Worm (Caenorhabditis elegans): ENCODE results near the gene dpf-5.

DNA sequence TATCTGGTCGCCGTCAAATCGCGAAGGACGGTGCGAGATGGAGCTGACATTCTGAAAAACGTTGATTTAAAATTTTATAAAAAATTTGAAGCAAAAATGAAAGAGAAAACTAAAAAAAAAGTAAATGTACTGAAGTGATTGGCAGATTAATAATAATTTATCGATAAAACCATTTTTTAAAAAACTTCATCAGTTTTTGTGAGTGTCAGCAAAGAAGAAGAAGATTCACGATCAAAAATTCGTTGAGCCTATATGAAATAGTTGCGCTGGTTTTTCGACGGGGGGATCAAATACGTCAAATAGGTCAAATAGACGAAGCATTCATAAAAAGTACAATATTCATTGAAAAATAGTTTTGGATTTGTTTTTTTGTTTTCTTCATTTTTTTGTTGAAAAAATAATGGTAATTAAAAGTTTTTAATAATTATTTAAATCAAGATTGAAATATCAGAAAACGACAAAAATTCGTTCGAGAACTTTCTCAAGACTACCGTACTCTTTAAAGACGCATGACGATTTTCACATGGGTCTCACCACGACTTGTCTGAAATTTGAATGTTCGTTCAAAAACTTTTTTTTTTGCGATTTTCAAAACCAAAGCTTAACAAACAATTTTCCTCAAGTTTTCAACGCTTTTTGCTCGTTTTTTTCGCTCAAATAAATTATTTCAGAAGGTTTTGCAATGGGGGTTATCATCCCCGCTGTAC lies 45.9 kb downstream of the dpf-5 start, which contains the start of the genes memi-1 and cyp-31A3:
- no peak; the same call in 1 of the 2 replicates for TF ChIP-seq Y53G8AR.9 (GFP tag; conservative IDR thresholded peaks at IDR 0.05)
- no peak for TF ChIP-seq ets-4 (GFP tag; optimal IDR thresholded peaks at IDR 0.05)
- TF ChIP-seq ccch-3 (GFP tag; optimal IDR thresholded peaks at IDR 0.05): no peak
- TF ChIP-seq unc-62 (GFP tag; optimal IDR thresholded peaks at IDR 0.05): no peak
- no peak for TF ChIP-seq ceh-40 (GFP tag; IDR thresholded peaks at IDR 0.05)

Data from whole organism, young adult.